Worm (Caenorhabditis elegans): ENCODE data around the gene sra-6.

ce11 chrII:9528480-9528879, 22.1 kb downstream of the sra-6 start, which contains the start of gene sra-2:
- TF ChIP-seq ceh-9 (tag; optimal IDR thresholded peaks at IDR 0.05) (no peak), elt-2 (tag; optimal IDR thresholded peaks at IDR 0.05) (no peak), nhr-11 (tag; optimal IDR thresholded peaks at IDR 0.05) (no peak), ama-1 (optimal IDR thresholded peaks at IDR 0.05) (no peak), ceh-31 (tag; optimal IDR thresholded peaks at IDR 0.05) (no peak), fkh-10 (GFP tag; optimal IDR thresholded peaks at IDR 0.05) (no peak), pha-4 (tag; optimal IDR thresholded peaks at IDR 0.05) (no peak), hlh-30 (tag; optimal IDR thresholded peaks at IDR 0.05; ENCODE audit: insufficient read depth) (no peak), dve-1 (tag; optimal IDR thresholded peaks at IDR 0.05) (no peak), ets-4 (tag; optimal IDR thresholded peaks at IDR 0.05) (no peak)
